Fruit fly (Drosophila melanogaster): Measurements from ENCODE around the gene Cf2.
A peak's percentile ranks its signal among the peaks of the same experiment; 100 is the strongest.

Cf2 gene

dm6 chr2L:4830490-4830889 is 52.4 kb downstream of the Cf2 start, which contains the start of gene Fnta:
Fnta (minus strand) TSS chr2L:4830693.
- TF ChIP-seq unc-4 (GFP tag; IDR thresholded peaks at IDR 0.05; ENCODE audit: partially characterized antibody) (peak; percentile 78), CG9797 (GFP tag; optimal IDR thresholded peaks at IDR 0.05) (peak; percentile 26), chinmo (GFP tag; IDR thresholded peaks at IDR 0.05; ENCODE audit: partially characterized antibody) (peak; percentile 46; the same call in 1 of the 4 replicates), BEAF-32 (GFP tag; optimal IDR thresholded peaks at IDR 0.05) (peak; percentile 54), bbx (GFP tag; IDR thresholded peaks at IDR 0.05; ENCODE audit: partially characterized antibody) (peak; percentile 96), nom (GFP tag; optimal IDR thresholded peaks at IDR 0.05) (peak; percentile 4), sd (tag; optimal IDR thresholded peaks at IDR 0.05) (peak; percentile 54), knrl (GFP tag; IDR thresholded peaks at IDR 0.05; ENCODE audit: partially characterized antibody) (peak; percentile 24; the same call in 1 of the 3 replicates), Hr3 (GFP tag; optimal IDR thresholded peaks at IDR 0.05) (no peak), CG10959 (GFP tag; IDR thresholded peaks at IDR 0.05) (no peak), mld (GFP tag; IDR thresholded peaks at IDR 0.05; ENCODE audit: partially characterized antibody) (peak; percentile 91), gcm (GFP tag; optimal IDR thresholded peaks at IDR 0.05) (peak; percentile 51), amos (GFP tag; IDR thresholded peaks at IDR 0.05; ENCODE audit: partially characterized antibody) (peak; percentile 80; the same call in 1 of the 2 replicates), CG17186 (GFP tag; optimal IDR thresholded peaks at IDR 0.05) (no peak), Fer1 (GFP tag; optimal IDR thresholded peaks at IDR 0.05) (no peak), HLH4C (GFP tag; IDR thresholded peaks at IDR 0.05; ENCODE audit: partially characterized antibody) (peak; percentile 94), Jarid2 (GFP tag; optimal IDR thresholded peaks at IDR 0.05) (no peak), Doc3 (GFP tag; IDR thresholded peaks at IDR 0.05; ENCODE audit: partially characterized antibody) (peak; percentile 67; the same call in 1 of the 3 replicates), H2.0 (GFP tag; IDR thresholded peaks at IDR 0.05) (no peak), hb (GFP tag; IDR thresholded peaks at IDR 0.05; ENCODE audit: partially characterized antibody) (peak; percentile 88), CG16813 (GFP tag; IDR thresholded peaks at IDR 0.05; ENCODE audit: partially characterized antibody) (peak; percentile 75), CG4617 (GFP tag; optimal IDR thresholded peaks at IDR 0.05; ENCODE audit: borderline replicate concordance) (peak; percentile 21), CG12659 (GFP tag; optimal IDR thresholded peaks at IDR 0.05) (peak; percentile 19), nerfin-2 (GFP tag; IDR thresholded peaks at IDR 0.05; ENCODE audit: partially characterized antibody) (peak; percentile 97), Bteb2 (GFP tag; optimal IDR thresholded peaks at IDR 0.05) (no peak), CG6791 (GFP tag; IDR thresholded peaks at IDR 0.05; ENCODE audit: partially characterized antibody) (peak; percentile 93), Dref (GFP tag; IDR thresholded peaks at IDR 0.05) (peak; percentile 86), Scr (GFP tag; IDR thresholded peaks at IDR 0.05; ENCODE audit: partially characterized antibody) (peak; percentile 81), CG2116 (GFP tag; optimal IDR thresholded peaks at IDR 0.05) (peak; percentile 45), kay (GFP tag; optimal IDR thresholded peaks at IDR 0.05) (no peak), MESR4 (GFP tag; optimal IDR thresholded peaks at IDR 0.05) (peak; percentile 66), row (GFP tag; IDR thresholded peaks at IDR 0.05) (no peak), CG14710 (tag; optimal IDR thresholded peaks at IDR 0.05) (peak; percentile 18), fd3F (GFP tag; optimal IDR thresholded peaks at IDR 0.05) (no peak), CG17829 (tag; optimal IDR thresholded peaks at IDR 0.05) (peak; percentile 32), Dp (GFP tag; optimal IDR thresholded peaks at IDR 0.05) (peak; percentile 80), CG7963 (GFP tag; IDR thresholded peaks at IDR 0.05; ENCODE audit: partially characterized antibody) (peak; percentile 86; the same call in 2 of the 3 replicates), E2f2 (GFP tag; IDR thresholded peaks at IDR 0.05) (peak; percentile 89), CG34224 (GFP tag; IDR thresholded peaks at IDR 0.05; ENCODE audit: partially characterized antibody) (peak; percentile 93), YL-1 (GFP tag; optimal IDR thresholded peaks at IDR 0.05) (peak; percentile 19), hbn (GFP tag; IDR thresholded peaks at IDR 0.05; ENCODE audit: partially characterized antibody) (peak; percentile 78), Bgb (GFP tag; IDR thresholded peaks at IDR 0.05; ENCODE audit: partially characterized antibody) (peak; percentile 90), inv (GFP tag; IDR thresholded peaks at IDR 0.05; ENCODE audit: partially characterized antibody) (peak; percentile 36), MBD-R2 (GFP tag; IDR thresholded peaks at IDR 0.05) (peak; percentile 64), stwl (tag; optimal IDR thresholded peaks at IDR 0.05) (peak; percentile 77), slp2 (GFP tag; optimal IDR thresholded peaks at IDR 0.05) (no peak), vnd (GFP tag; IDR thresholded peaks at IDR 0.05; ENCODE audit: partially characterized antibody) (peak; percentile 82)
